Fruit fly (Drosophila melanogaster) whole organism, embryonic: ENCODE measurements around the gene mRpL19.
A peak's percentile ranks its signal among the peaks of the same experiment; 100 is the strongest.

Experiments used
- Adf1 ChIP-seq: fragments of 200-800 bp; sonication (Bioruptor generic); IDR thresholded peaks from 2 replicates; pipeline ENCODE4 v1.3.6; 2022; ENCODE audit warnings: missing biosample characterization, missing genetic modification characterization
- CG10147 ChIP-seq: fragments of 200-800 bp; sonication (Bioruptor generic); optimal IDR thresholded peaks from 2 replicates; lab custom pipeline; 2019; ENCODE audit warnings: missing biosample characterization, mild to moderate bottlenecking, missing genetic modification characterization, moderate library complexity
- CG10565 ChIP-seq: fragments of 200-800 bp; sonication (Bioruptor generic); optimal IDR thresholded peaks from 3 replicates; lab custom pipeline; 2016; ENCODE audit warnings: missing biosample characterization, mild to moderate bottlenecking, missing genetic modification characterization
- CG11560 ChIP-seq: fragments of 200-800 bp; sonication (Bioruptor generic); IDR thresholded peaks from 3 replicates; pipeline ENCODE4 v1.3.6; 2022; ENCODE audit warnings: missing biosample characterization, missing genetic modification characterization
- CG12942 ChIP-seq: fragments of 200-800 bp; sonication (Bioruptor generic); optimal IDR thresholded peaks from 3 replicates; lab custom pipeline; 2016; ENCODE audit warnings: missing biosample characterization, missing genetic modification characterization
- CG13424 ChIP-seq: fragments of 200-800 bp; sonication (Bioruptor generic); optimal IDR thresholded peaks from 2 replicates; lab custom pipeline; 2019; ENCODE audit warnings: missing biosample characterization, mild to moderate bottlenecking, missing genetic modification characterization, moderate library complexity
- CG15514 ChIP-seq: fragments of 200-800 bp; sonication (Bioruptor generic); optimal IDR thresholded peaks from 3 replicates; lab custom pipeline; 2017; ENCODE audit warnings: missing biosample characterization, missing genetic modification characterization, mild to moderate bottlenecking, moderate library complexity, missing genetic modification reagents
- CG16863 ChIP-seq: fragments of 200-800 bp; sonication (Bioruptor generic); optimal IDR thresholded peaks from 3 replicates; lab custom pipeline; 2016; ENCODE audit warnings: missing biosample characterization, missing genetic modification characterization
- CG17186 ChIP-seq: fragments of 200-800 bp; sonication (Bioruptor generic); optimal IDR thresholded peaks from 3 replicates; lab custom pipeline; 2017; ENCODE audit warnings: missing biosample characterization, missing genetic modification reagents, missing genetic modification characterization
- CG2678 ChIP-seq: fragments of 200-800 bp; sonication (Bioruptor generic); optimal IDR thresholded peaks from 3 replicates; lab custom pipeline; 2019; ENCODE audit warnings: missing biosample characterization, mild to moderate bottlenecking, missing genetic modification characterization, moderate library complexity
- CG2875 ChIP-seq: fragments of 200-800 bp; sonication (Bioruptor generic); optimal IDR thresholded peaks from 2 replicates; lab custom pipeline; 2017; ENCODE audit warnings: missing biosample characterization, mild to moderate bottlenecking, missing genetic modification characterization, missing genetic modification reagents
- CG34376 ChIP-seq: fragments of 200-800 bp; sonication (Bioruptor generic); optimal IDR thresholded peaks from 2 replicates; lab custom pipeline; 2018; ENCODE audit warnings: missing biosample characterization, mild to moderate bottlenecking, missing genetic modification characterization
- CG3838 ChIP-seq: fragments of 200-800 bp; sonication (Bioruptor generic); optimal IDR thresholded peaks from 3 replicates; lab custom pipeline; 2016; ENCODE audit warnings: missing biosample characterization, missing genetic modification characterization
- CG4424 ChIP-seq: fragments of 200-800 bp; sonication (Bioruptor generic); optimal IDR thresholded peaks from 3 replicates; lab custom pipeline; 2016; ENCODE audit warnings: missing biosample characterization, missing genetic modification characterization
- CG5180 ChIP-seq: fragments of 200-800 bp; sonication (Bioruptor generic); optimal IDR thresholded peaks from 3 replicates; lab custom pipeline; 2017; ENCODE audit warnings: missing biosample characterization, missing genetic modification characterization, mild to moderate bottlenecking, moderate library complexity, missing genetic modification reagents
- CG7928 ChIP-seq: fragments of 200-800 bp; sonication (Bioruptor generic); optimal IDR thresholded peaks from 2 replicates; lab custom pipeline; 2017; ENCODE audit warnings: missing biosample characterization, mild to moderate bottlenecking, missing genetic modification characterization
- CG9817 ChIP-seq: fragments of 200-800 bp; sonication (Bioruptor generic); optimal IDR thresholded peaks from 2 replicates; lab custom pipeline; 2018; ENCODE audit warnings: missing biosample characterization, mild to moderate bottlenecking, missing genetic modification characterization, moderate library complexity
- CrebB ChIP-seq: fragments of 200-800 bp; sonication (Bioruptor generic); optimal IDR thresholded peaks from 3 replicates; lab custom pipeline; 2018; ENCODE audit warnings: missing biosample characterization, mild to moderate bottlenecking, missing genetic modification characterization
- Deaf1 ChIP-seq: fragments of 200-800 bp; optimal IDR thresholded peaks from 3 replicates; lab custom pipeline; 2019; ENCODE audit warnings: missing biosample characterization, mild to moderate bottlenecking, missing genetic modification characterization, moderate library complexity
- GATAe ChIP-seq: fragments of 200-800 bp; sonication (Bioruptor generic); conservative IDR thresholded peaks from 2 replicates; pipeline ENCODE4 v1.3.6; 2022; ENCODE audit warnings: missing biosample characterization, missing genetic modification characterization
- MBD-R2 ChIP-seq: fragments of 200-800 bp; sonication (Bioruptor generic); IDR thresholded peaks from 2 replicates; pipeline ENCODE4 v1.3.6; 2022; ENCODE audit warnings: missing biosample characterization, missing genetic modification characterization
- Mrtf ChIP-seq: fragments of 200-800 bp; sonication (Bioruptor generic); IDR thresholded peaks from 3 replicates; pipeline ENCODE4 v1.3.6; 2022; ENCODE audit warnings: missing biosample characterization, missing genetic modification characterization
- Neu2 ChIP-seq: fragments of 200-800 bp; sonication (Bioruptor generic); optimal IDR thresholded peaks from 3 replicates; lab custom pipeline; 2016; ENCODE audit warnings: missing biosample characterization, missing genetic modification characterization, borderline replicate concordance
- Poxn ChIP-seq: fragments of 200-800 bp; sonication (Bioruptor generic); IDR thresholded peaks from 2 replicates; pipeline ENCODE4 v1.3.6; 2022; ENCODE audit warnings: missing biosample characterization, missing genetic modification characterization
- Side ChIP-seq: fragments of 200-800 bp; sonication (Bioruptor generic); optimal IDR thresholded peaks from 2 replicates; lab custom pipeline; 2016; ENCODE audit warnings: missing biosample characterization, missing genetic modification characterization
- TFAM ChIP-seq: fragments of 200-800 bp; sonication (Bioruptor generic); optimal IDR thresholded peaks from 2 replicates; lab custom pipeline; 2017; ENCODE audit warnings: missing biosample characterization, missing genetic modification characterization, inconsistent platforms
- ac ChIP-seq: fragments of 200-800 bp; sonication (Bioruptor generic); optimal IDR thresholded peaks from 3 replicates; lab custom pipeline; 2017; ENCODE audit warnings: missing biosample characterization, mild to moderate bottlenecking, missing genetic modification characterization
- aop ChIP-seq: fragments of 200-800 bp; sonication (Bioruptor generic); IDR thresholded peaks from 2 replicates; pipeline ENCODE4 v1.3.6; 2022; ENCODE audit warnings: missing biosample characterization, missing genetic modification characterization
- cato ChIP-seq: fragments of 200-800 bp; sonication (Bioruptor generic); optimal IDR thresholded peaks from 2 replicates; lab custom pipeline; 2016; ENCODE audit warnings: missing biosample characterization, missing genetic modification characterization, borderline replicate concordance
- cg ChIP-seq: fragments of 200-800 bp; sonication (Bioruptor generic); optimal IDR thresholded peaks from 3 replicates; lab custom pipeline; 2019; ENCODE audit warnings: missing biosample characterization, mild to moderate bottlenecking, missing genetic modification characterization, moderate library complexity
- chinmo ChIP-seq: fragments of 200-800 bp; sonication (Bioruptor generic); IDR thresholded peaks from 4 replicates; pipeline ENCODE4 v1.3.6; 2022; ENCODE audit warnings: missing biosample characterization, missing genetic modification characterization; ENCODE audit not compliant: partially characterized antibody
- dmrt11E ChIP-seq: fragments of 200-800 bp; sonication (Bioruptor generic); optimal IDR thresholded peaks from 3 replicates; lab custom pipeline; 2018; ENCODE audit warnings: missing biosample characterization, mild to moderate bottlenecking, missing genetic modification characterization, moderate library complexity
- emc ChIP-seq: fragments of 200-800 bp; sonication (Bioruptor generic); optimal IDR thresholded peaks from 2 replicates; lab custom pipeline; 2016; ENCODE audit warnings: missing biosample characterization, missing genetic modification characterization
- hb ChIP-seq: fragments of 200-800 bp; sonication (Bioruptor generic); IDR thresholded peaks from 3 replicates; pipeline ENCODE4 v1.3.6; 2022; ENCODE audit warnings: missing biosample characterization, missing genetic modification characterization; ENCODE audit not compliant: partially characterized antibody
- inv ChIP-seq: fragments of 200-800 bp; sonication (Bioruptor generic); IDR thresholded peaks from 2 replicates; pipeline ENCODE4 v1.3.6; 2022; ENCODE audit warnings: missing biosample characterization, missing genetic modification characterization; ENCODE audit not compliant: partially characterized antibody
- klu ChIP-seq: fragments of 200-800 bp; sonication (Bioruptor generic); IDR thresholded peaks from 2 replicates; pipeline ENCODE4 v1.3.6; 2022; ENCODE audit warnings: missing biosample characterization, missing genetic modification characterization
- lola ChIP-seq, 3 experiments: fragments of >200 bp in 2 of 3; fragments of 200-800 bp in 1 of 3; sonication (Bioruptor generic) in 1 of 3; optimal IDR thresholded peaks; 2 replicates each; lab custom pipeline; 2017 to 2019; ENCODE audit warnings: missing biosample characterization in 3 of 3, missing genetic modification characterization in 3 of 3, mild to moderate bottlenecking in 1 of 3, moderate library complexity in 1 of 3
- lov ChIP-seq, 2 experiments: fragments of 200-800 bp in 1 of 2; fragments of >200 bp in 1 of 2; sonication (Bioruptor generic) in 1 of 2; IDR thresholded peaks in 1 of 2; optimal IDR thresholded peaks in 1 of 2; 2 replicates in 1 of 2; 3 replicates in 1 of 2; pipeline versions ENCODE4 v1.3.6 to Lab custom; 2017 to 2022; ENCODE audit warnings: missing biosample characterization in 1 of 2, missing genetic modification characterization in 1 of 2
- mld ChIP-seq: fragments of 200-800 bp; sonication (Bioruptor generic); IDR thresholded peaks from 3 replicates; pipeline ENCODE4 v1.3.6; 2022; ENCODE audit warnings: missing biosample characterization, missing genetic modification characterization; ENCODE audit not compliant: partially characterized antibody
- nerfin-2 ChIP-seq: fragments of 200-800 bp; sonication (Bioruptor generic); IDR thresholded peaks from 2 replicates; pipeline ENCODE4 v1.3.6; 2022; ENCODE audit warnings: missing biosample characterization, missing genetic modification characterization; ENCODE audit not compliant: partially characterized antibody
- rib ChIP-seq: fragments of 200-800 bp; sonication (Bioruptor generic); IDR thresholded peaks from 2 replicates; pipeline ENCODE4 v1.3.6; 2022; ENCODE audit warnings: missing biosample characterization, missing genetic modification characterization
- scrt ChIP-seq: fragments of 200-800 bp; sonication (Bioruptor generic); optimal IDR thresholded peaks from 2 replicates; lab custom pipeline; 2018; ENCODE audit warnings: missing biosample characterization, mild to moderate bottlenecking, missing genetic modification characterization, moderate library complexity
- sima ChIP-seq: fragments of 200-800 bp; sonication (Bioruptor generic); optimal IDR thresholded peaks from 2 replicates; lab custom pipeline; 2016; ENCODE audit warnings: missing biosample characterization, missing genetic modification characterization
- slbo ChIP-seq: fragments of 200-800 bp; sonication (Bioruptor generic); IDR thresholded peaks from 2 replicates; pipeline ENCODE4 v1.3.6; 2022; ENCODE audit warnings: missing biosample characterization, missing genetic modification characterization
- trem ChIP-seq: fragments of 200-800 bp; optimal IDR thresholded peaks from 3 replicates; lab custom pipeline; 2019; ENCODE audit warnings: missing biosample characterization, mild to moderate bottlenecking, missing genetic modification characterization, moderate library complexity
- vvl ChIP-seq: fragments of 200-800 bp; sonication (Bioruptor generic); IDR thresholded peaks from 2 replicates; pipeline ENCODE4 v1.3.6; 2022; ENCODE audit warnings: missing biosample characterization, missing genetic modification characterization
- zfh2 ChIP-seq: fragments of 200-800 bp; sonication (Bioruptor generic); optimal IDR thresholded peaks from 2 replicates; lab custom pipeline; 2016; ENCODE audit warnings: missing biosample characterization, missing genetic modification characterization

Gene mRpL19

DNA sequence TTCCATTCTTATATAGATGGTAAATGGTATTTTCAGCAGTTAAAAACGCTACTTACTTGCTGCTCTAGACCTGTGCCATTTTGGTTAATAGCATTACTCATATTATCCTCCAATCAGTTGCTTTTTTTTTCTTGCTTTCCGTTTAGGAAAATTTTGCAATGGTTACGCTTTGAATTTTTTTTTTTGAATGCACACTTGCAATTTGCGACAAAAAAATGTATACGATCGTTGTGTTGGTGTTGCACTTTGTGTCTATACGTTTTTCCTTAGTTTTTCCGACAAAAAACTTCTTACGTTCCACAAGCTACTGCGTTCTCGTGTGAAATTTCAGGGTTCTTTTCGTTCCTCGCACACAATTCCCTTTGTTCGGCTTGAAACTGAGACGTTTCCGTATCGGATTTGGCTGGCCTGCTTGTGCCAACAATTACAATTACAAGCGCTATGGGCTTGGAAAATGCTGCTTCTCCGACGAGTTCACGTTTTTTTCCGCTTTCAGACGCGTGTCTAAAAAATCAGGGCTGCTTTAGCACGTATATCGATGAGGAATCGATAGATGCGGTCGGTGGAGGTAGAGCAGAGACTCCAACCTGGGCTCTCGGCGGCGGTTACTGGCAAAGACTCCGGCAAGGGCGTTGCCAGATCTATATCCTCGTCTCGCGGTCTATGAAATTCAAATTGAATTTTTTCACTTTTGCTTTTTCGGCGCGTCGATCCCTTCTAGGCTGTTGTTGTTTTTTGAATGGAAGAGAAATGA lies 13.8 kb upstream of the mRpL19 start (continued):
- TF ChIP-seq CG5180 (GFP tag; lab: Kevin White, UChicago) = no peak
- TF ChIP-seq MBD-R2 = peak; percentile 78
- no peak for TF ChIP-seq klu (GFP tag; lab: Robert Waterston, UW)
- no peak for TF ChIP-seq Mrtf (GFP tag; lab: Robert Waterston, UW)
- no peak for TF ChIP-seq lola (GFP tag; optimal IDR thresholded peaks at IDR 0.05; lab: Kevin White, UChicago)
- no peak for TF ChIP-seq Neu2 (GFP tag; lab: Kevin White, UChicago)
- TF ChIP-seq CG9817 (tag; lab: Kevin White, UChicago) = peak; percentile 48
- peak; percentile 29 for TF ChIP-seq zfh2
- no peak for TF ChIP-seq sima (GFP tag; lab: Kevin White, UChicago)
- TF ChIP-seq Poxn (GFP tag; lab: Robert Waterston, UW) = no peak
- TF ChIP-seq CG2875 (GFP tag; lab: Kevin White, UChicago) = peak; percentile 40
- TF ChIP-seq CG7928 (GFP tag; lab: Kevin White, UChicago) = peak; percentile 87
- peak; percentile 88 for TF ChIP-seq trem
- peak; percentile 60 for TF ChIP-seq nerfin-2
- TF ChIP-seq CG4424 (GFP tag; lab: Kevin White, UChicago) = peak; percentile 17
- TF ChIP-seq CrebB = peak; percentile 67
- TF ChIP-seq TFAM = no peak
- TF ChIP-seq inv (GFP tag; lab: Robert Waterston, UW) = peak; percentile 87
- peak; percentile 71 for TF ChIP-seq vvl (GFP tag; lab: Robert Waterston, UW)
- TF ChIP-seq CG12942 (GFP tag; lab: Kevin White, UChicago) = peak; percentile 30
- TF ChIP-seq CG3838 (GFP tag; lab: Kevin White, UChicago) = no peak
- TF ChIP-seq ac (GFP tag; lab: Kevin White, UChicago) = no peak
- peak; percentile 37 for TF ChIP-seq emc
- TF ChIP-seq rib (GFP tag; lab: Robert Waterston, UW) = no peak
- peak; percentile 37 for TF ChIP-seq dmrt11E (tag; lab: Kevin White, UChicago)
- TF ChIP-seq GATAe = no peak; the same call in 1 of the 2 replicates
- peak; percentile 33 for TF ChIP-seq CG2678 (tag; lab: Kevin White, UChicago)
- TF ChIP-seq scrt = peak; percentile 6
- TF ChIP-seq CG13424 (tag; lab: Kevin White, UChicago) = peak; percentile 46
- no peak for TF ChIP-seq cg (GFP tag; lab: Kevin White, UChicago)
- TF ChIP-seq CG16863 (GFP tag; lab: Kevin White, UChicago) = no peak
- TF ChIP-seq slbo (GFP tag; lab: Robert Waterston, UW) = peak; percentile 65
- TF ChIP-seq hb = peak; percentile 94
- TF ChIP-seq cato (GFP tag; lab: Kevin White, UChicago) = no peak
- peak; percentile 93; the same call in 3 of the 4 replicates for TF ChIP-seq chinmo (GFP tag; lab: Robert Waterston, UW)
- peak; percentile 26 for TF ChIP-seq CG10147 (GFP tag; lab: Kevin White, UChicago)
- peak; percentile 83 for TF ChIP-seq mld (GFP tag; lab: Robert Waterston, UW)
- peak; percentile 73 for TF ChIP-seq Side (GFP tag; lab: Kevin White, UChicago)
- TF ChIP-seq Deaf1 (tag; lab: Kevin White, UChicago) = peak; percentile 21
- TF ChIP-seq CG10565 = no peak
- TF ChIP-seq aop = peak; percentile 30; the same call in 1 of the 2 replicates
- peak; percentile 68 for TF ChIP-seq CG11560 (tag; lab: Robert Waterston, UW)
- TF ChIP-seq Adf1 (GFP tag; lab: Robert Waterston, UW) = peak; percentile 66
- TF ChIP-seq CG34376 (GFP tag; lab: Kevin White, UChicago) = peak; percentile 57
- no peak for TF ChIP-seq lov (optimal IDR thresholded peaks at IDR 0.05; lab: Kevin White, UChicago)
- no peak for TF ChIP-seq lov (GFP tag; IDR thresholded peaks at IDR 0.05; lab: Robert Waterston, UW)
- TF ChIP-seq CG15514 (GFP tag; lab: Kevin White, UChicago) = peak; percentile 96
- peak; percentile 87 for TF ChIP-seq CG17186
